Worm (Caenorhabditis elegans) whole organism, late embryonic: ENCODE data around the gene C18D11.3.
"Not testable (repeated sequence)": the region's sequence is repeated elsewhere in the genome, so short reads cannot be mapped to it uniquely, and the experiment has no call there.

Experiments used
- C08G9.2 ChIP-seq: sonication (generic microtip); optimal IDR thresholded peaks from 2 replicates; lab custom pipeline; 2016; ENCODE audit warnings: mild to moderate bottlenecking, missing genetic modification characterization, moderate library complexity, missing compliant biosample characterization
- F13H6.1 ChIP-seq: sonication (generic microtip); optimal IDR thresholded peaks from 2 replicates; lab custom pipeline; 2016; ENCODE audit warnings: missing genetic modification characterization, missing compliant biosample characterization
- K09A11.1 ChIP-seq: sonication (generic microtip); optimal IDR thresholded peaks from 2 replicates; lab custom pipeline; 2017; ENCODE audit warnings: antibody characterized with exemption, mild to moderate bottlenecking, missing genetic modification characterization, missing compliant biosample characterization; ENCODE audit not compliant: insufficient read depth
- T23F11.4 ChIP-seq: fragments of 200-800 bp; sonication (Bioruptor generic); optimal IDR thresholded peaks from 2 replicates; lab custom pipeline; 2018; ENCODE audit warnings: mild to moderate bottlenecking, missing genetic modification characterization, missing compliant biosample characterization
- ceh-18 ChIP-seq: sonication (generic microtip); optimal IDR thresholded peaks from 2 replicates; lab custom pipeline; 2016; ENCODE audit warnings: missing genetic modification characterization, missing compliant biosample characterization
- ceh-2 ChIP-seq: sonication (generic microtip); optimal IDR thresholded peaks from 2 replicates; lab custom pipeline; 2016; ENCODE audit warnings: missing genotype, missing genetic modification characterization, missing compliant biosample characterization
- ceh-22 ChIP-seq: sonication (generic microtip); optimal IDR thresholded peaks from 2 replicates; lab custom pipeline; 2017; ENCODE audit warnings: missing biosample characterization, missing genetic modification characterization
- ceh-30 ChIP-seq: fragments of 150-350 bp; optimal IDR thresholded peaks from 2 replicates; lab custom pipeline; 2014; ENCODE audit warnings: missing biosample characterization, missing genetic modification characterization
- ceh-31 ChIP-seq: sonication (generic microtip); optimal IDR thresholded peaks from 2 replicates; lab custom pipeline; 2016; ENCODE audit warnings: missing genetic modification characterization, missing compliant biosample characterization
- ceh-48 ChIP-seq: sonication (generic microtip); optimal IDR thresholded peaks from 2 replicates; lab custom pipeline; 2016; ENCODE audit warnings: missing genetic modification characterization, inconsistent platforms, missing compliant biosample characterization
- ceh-9 ChIP-seq: sonication (generic microtip); optimal IDR thresholded peaks from 2 replicates; lab custom pipeline; 2016; ENCODE audit warnings: mild to moderate bottlenecking, missing genetic modification characterization, inconsistent platforms, missing compliant biosample characterization
- che-1 ChIP-seq: sonication (generic microtip); optimal IDR thresholded peaks from 2 replicates; lab custom pipeline; 2016; ENCODE audit warnings: mild to moderate bottlenecking, missing genetic modification characterization, missing compliant biosample characterization
- dmd-4 ChIP-seq: sonication (generic microtip); optimal IDR thresholded peaks from 2 replicates; lab custom pipeline; 2016; ENCODE audit warnings: borderline replicate concordance, missing genetic modification characterization, missing compliant biosample characterization
- elt-2 ChIP-seq: sonication (generic microtip); optimal IDR thresholded peaks from 2 replicates; lab custom pipeline; 2016; ENCODE audit warnings: missing genetic modification reagents, missing genetic modification characterization, missing compliant biosample characterization
- elt-4 ChIP-seq: sonication (generic microtip); optimal IDR thresholded peaks from 2 replicates; lab custom pipeline; 2016; ENCODE audit warnings: missing genetic modification characterization, missing compliant biosample characterization
- eyg-1 ChIP-seq: sonication (generic microtip); optimal IDR thresholded peaks from 2 replicates; lab custom pipeline; 2016; ENCODE audit warnings: missing genotype, missing genetic modification characterization, missing compliant biosample characterization
- fax-1 ChIP-seq: sonication (generic microtip); optimal IDR thresholded peaks from 2 replicates; lab custom pipeline; 2016; ENCODE audit warnings: missing genotype, missing genetic modification characterization, missing compliant biosample characterization
- hlh-15 ChIP-seq: sonication (generic microtip); optimal IDR thresholded peaks from 2 replicates; lab custom pipeline; 2016; ENCODE audit warnings: missing genetic modification characterization, missing compliant biosample characterization
- hlh-30 ChIP-seq: sonication (generic microtip); optimal IDR thresholded peaks from 2 replicates; lab custom pipeline; 2017; ENCODE audit warnings: antibody characterized with exemption, missing genetic modification characterization, missing compliant biosample characterization; ENCODE audit not compliant: insufficient read depth
- lim-6 ChIP-seq: sonication (generic microtip); optimal IDR thresholded peaks from 2 replicates; lab custom pipeline; 2016; ENCODE audit warnings: missing genetic modification characterization, missing compliant biosample characterization
- lin-11 ChIP-seq: fragments of 200-800 bp; sonication (Bioruptor generic); optimal IDR thresholded peaks from 2 replicates; lab custom pipeline; 2018; ENCODE audit warnings: mild to moderate bottlenecking, missing genetic modification characterization, missing compliant biosample characterization
- mec-3 ChIP-seq: sonication (generic microtip); optimal IDR thresholded peaks from 2 replicates; lab custom pipeline; 2016; ENCODE audit warnings: borderline replicate concordance, missing genetic modification characterization, missing compliant biosample characterization
- nfya-1 ChIP-seq: sonication (generic microtip); optimal IDR thresholded peaks from 2 replicates; lab custom pipeline; 2017; ENCODE audit warnings: missing genetic modification characterization, mild to moderate bottlenecking, missing compliant biosample characterization, antibody characterized with exemption, moderate library complexity
- odd-2 ChIP-seq: sonication (generic microtip); optimal IDR thresholded peaks from 2 replicates; lab custom pipeline; 2017; ENCODE audit warnings: antibody characterized with exemption, mild to moderate bottlenecking, missing genetic modification characterization, missing compliant biosample characterization
- pat-9 ChIP-seq: fragments of 200-800 bp; sonication (Bioruptor generic); optimal IDR thresholded peaks from 2 replicates; lab custom pipeline; 2018; ENCODE audit warnings: mild to moderate bottlenecking, missing genetic modification characterization, moderate library complexity, missing compliant biosample characterization
- pax-1 ChIP-seq: fragments of 150-350 bp; optimal IDR thresholded peaks from 2 replicates; lab custom pipeline; 2014; ENCODE audit warnings: missing biosample characterization, missing genetic modification characterization
- pha-2 ChIP-seq: sonication (generic microtip); optimal IDR thresholded peaks from 2 replicates; lab custom pipeline; 2017; ENCODE audit warnings: mild to moderate bottlenecking, missing genetic modification characterization, missing compliant biosample characterization
- pros-1 ChIP-seq: fragments of 150-350 bp; optimal IDR thresholded peaks from 2 replicates; lab custom pipeline; 2014; ENCODE audit warnings: missing biosample characterization, missing genetic modification reagents, missing genetic modification characterization
- sox-4 ChIP-seq: sonication (generic microtip); optimal IDR thresholded peaks from 2 replicates; lab custom pipeline; 2017; ENCODE audit warnings: mild to moderate bottlenecking, missing genetic modification characterization, inconsistent platforms, missing compliant biosample characterization
- tbx-2 ChIP-seq: sonication (generic microtip); optimal IDR thresholded peaks from 2 replicates; lab custom pipeline; 2016; ENCODE audit warnings: missing genetic modification characterization, missing compliant biosample characterization
- unc-3 ChIP-seq, 2 experiments: fragments of 200-800 bp in 1 of 2; sonication (Bioruptor generic) in 1 of 2; sonication (generic microtip) in 1 of 2; conservative IDR thresholded peaks in 1 of 2; optimal IDR thresholded peaks in 1 of 2; 2 replicates each; pipeline versions ENCODE4 v1.3.6 to Lab custom; 2016 to 2022; ENCODE audit warnings: missing compliant biosample characterization in 2 of 2, missing genetic modification characterization in 2 of 2, missing genetic modification reagents in 1 of 2
- unc-42 ChIP-seq: sonication (generic microtip); optimal IDR thresholded peaks from 2 replicates; lab custom pipeline; 2016; ENCODE audit warnings: missing genotype, missing genetic modification characterization, missing compliant biosample characterization
- unc-55 ChIP-seq: sonication (generic microtip); optimal IDR thresholded peaks from 2 replicates; lab custom pipeline; 2017; ENCODE audit warnings: missing biosample characterization, missing genetic modification reagents, missing genetic modification characterization
- ztf-16 ChIP-seq: sonication (generic microtip); optimal IDR thresholded peaks from 2 replicates; lab custom pipeline; 2017; ENCODE audit warnings: missing genetic modification characterization, missing compliant biosample characterization

The C18D11.3 gene

DNA sequence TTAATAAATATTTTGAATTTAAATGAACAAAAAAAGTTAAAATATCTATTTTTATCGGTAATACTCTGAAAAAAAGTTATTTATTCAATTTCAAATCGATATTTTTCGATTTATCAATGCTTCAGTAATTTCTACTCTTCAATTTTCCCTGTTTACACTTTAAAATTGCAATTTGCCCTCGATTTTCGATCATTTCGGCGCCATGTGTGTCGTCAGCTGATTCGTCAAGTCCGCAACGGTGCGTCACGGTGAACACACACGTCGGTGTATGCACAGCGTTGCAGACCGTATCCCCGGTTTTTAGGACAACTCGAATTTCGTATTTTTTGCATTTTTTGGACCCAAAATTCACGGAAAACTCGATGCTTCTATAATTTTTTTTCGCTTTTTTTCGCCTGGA, at the start of gene C18D11.3:
TSS of gene C18D11.3 (plus strand) at position 189 of the 400 bp plus-strand sequence.
- TF ChIP-seq nfya-1 (tag; lab: Kevin White, UChicago) (peak; percentile 86), ceh-18 (tag; lab: Kevin White, UChicago) (peak; percentile 63), ceh-31 (tag; lab: Kevin White, UChicago) (peak; percentile 52), lin-11 (tag; lab: Kevin White, UChicago) (no peak), unc-42 (tag; lab: Kevin White, UChicago) (peak; percentile 15), elt-2 (tag; lab: Kevin White, UChicago) (peak; percentile 20), elt-4 (tag; lab: Kevin White, UChicago) (no peak), ceh-22 (tag; lab: Kevin White, UChicago) (no peak), tbx-2 (tag; lab: Kevin White, UChicago) (peak; percentile 77), unc-55 (peak; percentile 45), dmd-4 (no peak), ceh-30 (tag; lab: Kevin White, UChicago) (peak; percentile 70), hlh-30 (tag; lab: Kevin White, UChicago) (peak; percentile 95), ceh-48 (peak; percentile 23)

DNA sequence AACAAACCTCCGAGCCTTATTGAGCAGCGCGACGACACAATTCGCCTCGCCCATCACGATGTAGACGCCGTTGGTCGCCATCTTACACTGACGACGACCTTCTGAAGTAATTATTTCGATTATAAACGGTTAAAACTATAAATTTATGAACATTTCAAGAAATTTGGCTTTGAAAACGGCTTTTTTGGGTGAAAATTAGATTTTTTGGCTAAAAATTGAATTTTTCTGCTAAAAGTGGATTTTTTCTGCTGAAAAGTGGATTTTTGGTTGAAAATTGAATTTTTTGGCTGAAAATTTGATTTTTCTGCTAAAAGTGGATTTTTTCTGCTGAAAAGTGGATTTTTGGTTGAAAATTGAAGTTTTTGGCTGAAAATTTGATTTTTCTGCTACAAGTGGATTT, 49.7 kb upstream of the C18D11.3 start, which contains the start of gene gbf-1:
TSS of gene gbf-1 (minus strand) at position 101 of the 400 bp plus-strand sequence.
- not testable (repeated sequence) for TF ChIP-seq elt-2, ceh-2, F13H6.1 (tag; lab: Kevin White, UChicago)

DNA sequence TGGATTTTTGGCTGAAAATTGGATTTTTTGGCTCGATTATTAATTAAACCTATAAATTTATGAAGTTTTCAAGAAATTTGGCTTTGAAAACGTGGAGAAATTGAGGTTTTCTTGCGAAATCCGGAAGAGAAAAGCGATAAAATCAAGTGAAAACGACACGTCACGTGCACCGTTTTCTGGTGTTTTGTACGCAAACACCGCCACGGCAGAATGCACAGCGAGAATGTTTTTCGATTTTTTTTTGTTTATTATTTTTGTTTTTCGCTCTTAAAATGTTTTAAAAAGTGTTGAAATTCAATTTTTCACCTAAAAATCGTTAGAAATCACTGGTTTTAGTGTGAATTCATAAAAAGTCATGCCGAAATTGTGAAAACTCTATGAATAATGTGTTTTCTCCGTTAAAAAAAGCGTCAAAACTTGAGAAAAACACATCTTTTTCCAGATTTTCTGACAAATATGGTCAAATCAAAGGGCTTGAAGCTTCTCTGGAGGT, 48.7 kb upstream of the C18D11.3 start, which contains the start of gene immp-1:
TSS of gene immp-1 (plus strand) at position 443 of the 493 bp plus-strand sequence.
- TF ChIP-seq elt-4 (tag; lab: Kevin White, UChicago): no peak
- TF ChIP-seq unc-55: no peak
- no peak for TF ChIP-seq K09A11.1 (tag; lab: Kevin White, UChicago)
- no peak for TF ChIP-seq pros-1 (tag; lab: Kevin White, UChicago)
- TF ChIP-seq unc-42 (tag; lab: Kevin White, UChicago): no peak
- no peak for TF ChIP-seq tbx-2 (tag; lab: Kevin White, UChicago)
- TF ChIP-seq hlh-30 (tag; lab: Kevin White, UChicago): peak; percentile 93
- no peak for TF ChIP-seq pha-2
- TF ChIP-seq ztf-16: no peak
- TF ChIP-seq hlh-15 (tag; lab: Kevin White, UChicago): no peak
- no peak for TF ChIP-seq ceh-9 (tag; lab: Kevin White, UChicago)
- TF ChIP-seq nfya-1 (tag; lab: Kevin White, UChicago): peak; percentile 8
- no peak for TF ChIP-seq dmd-4
- TF ChIP-seq lin-11 (tag; lab: Kevin White, UChicago): no peak

DNA sequence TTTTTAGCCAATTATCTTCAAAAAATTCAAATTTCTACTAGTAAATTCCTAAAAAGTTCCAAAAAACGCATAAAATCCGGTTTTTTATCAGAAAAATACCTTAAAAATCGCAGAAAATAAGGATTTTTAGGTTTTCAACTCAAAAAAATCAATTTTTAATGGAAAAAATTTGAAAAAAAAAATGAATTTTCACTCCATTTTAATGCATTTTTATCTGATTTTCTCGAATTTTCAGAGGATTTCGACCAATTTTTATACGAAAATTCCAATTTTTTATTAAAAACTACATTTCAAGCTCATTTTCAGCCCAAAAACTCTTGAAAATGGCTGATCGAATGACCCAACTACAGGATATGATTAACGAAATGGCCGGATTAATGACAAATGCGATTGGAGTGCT, 45.9 kb upstream of the C18D11.3 start, which contains the start of gene mdt-21:
TSS of gene mdt-21 (plus strand) at position 301 of the 400 bp plus-strand sequence.
- TF ChIP-seq ceh-2 (tag; lab: Kevin White, UChicago): no peak
- no peak for TF ChIP-seq fax-1 (tag; lab: Kevin White, UChicago)
- TF ChIP-seq hlh-15 (tag; lab: Kevin White, UChicago): no peak
- no peak for TF ChIP-seq elt-4 (tag; lab: Kevin White, UChicago)
- no peak for TF ChIP-seq che-1 (tag; lab: Kevin White, UChicago)
- no peak for TF ChIP-seq pat-9
- no peak for TF ChIP-seq unc-3 (GFP tag; conservative IDR thresholded peaks at IDR 0.05; lab: Robert Waterston, UW)
- TF ChIP-seq unc-3 (tag; optimal IDR thresholded peaks at IDR 0.05; lab: Kevin White, UChicago): no peak
- TF ChIP-seq sox-4 (tag; lab: Kevin White, UChicago): no peak
- no peak for TF ChIP-seq pax-1 (tag; lab: Kevin White, UChicago)
- TF ChIP-seq unc-55: no peak
- no peak for TF ChIP-seq lim-6
- TF ChIP-seq mec-3 (tag; lab: Kevin White, UChicago): no peak
- no peak for TF ChIP-seq odd-2 (tag; lab: Kevin White, UChicago)
- TF ChIP-seq hlh-30 (tag; lab: Kevin White, UChicago): no peak
- TF ChIP-seq eyg-1: no peak
- TF ChIP-seq T23F11.4 (GFP tag; lab: Kevin White, UChicago): no peak
- no peak for TF ChIP-seq C08G9.2 (tag; lab: Kevin White, UChicago)
